Worm (Caenorhabditis elegans): ENCODE measurements around the gene Y25C1A.6.
A peak's percentile ranks its signal among the peaks of the same experiment; 100 is the strongest.

The Y25C1A.6 gene

ce11 chrII:3067447-3067846, 6.6 kb downstream of the Y25C1A.6 start:
- TF ChIP-seq blmp-1 (tag; optimal IDR thresholded peaks at IDR 0.05; ENCODE audit: insufficient read depth) (no peak), nhr-237 (tag; optimal IDR thresholded peaks at IDR 0.05) (no peak), snpc-4 (tag; optimal IDR thresholded peaks at IDR 0.05) (no peak), elt-1 (tag; optimal IDR thresholded peaks at IDR 0.05) (no peak), nhr-21 (tag; optimal IDR thresholded peaks at IDR 0.05) (no peak), unc-55 (GFP tag; optimal IDR thresholded peaks at IDR 0.05) (no peak), unc-62 (GFP tag; optimal IDR thresholded peaks at IDR 0.05) (no peak), zag-1 (tag; optimal IDR thresholded peaks at IDR 0.05) (no peak), mab-5 (tag; optimal IDR thresholded peaks at IDR 0.05) (no peak)

ce11 chrII:3067896-3068295, 7.0 kb downstream of the Y25C1A.6 start:
- TF ChIP-seq unc-39 (tag; optimal IDR thresholded peaks at IDR 0.05) (no peak), ZK546.5 (tag; optimal IDR thresholded peaks at IDR 0.05) (no peak), dmd-4 (tag; optimal IDR thresholded peaks at IDR 0.05) (no peak), nhr-11 (tag; optimal IDR thresholded peaks at IDR 0.05) (no peak), elt-3 (tag; optimal IDR thresholded peaks at IDR 0.05) (no peak), ztf-1 (GFP tag; conservative IDR thresholded peaks at IDR 0.05) (no peak), snpc-4 (tag; optimal IDR thresholded peaks at IDR 0.05) (no peak), lin-13 (GFP tag; optimal IDR thresholded peaks at IDR 0.05) (no peak), nhr-25 (tag; optimal IDR thresholded peaks at IDR 0.05) (no peak), lin-11 (tag; optimal IDR thresholded peaks at IDR 0.05) (no peak), nhr-23 (tag; optimal IDR thresholded peaks at IDR 0.05) (no peak)

- no peak for TF ChIP-seq nhr-6 (tag; optimal IDR thresholded peaks at IDR 0.05)
- no peak for TF ChIP-seq ceh-82 (tag; optimal IDR thresholded peaks at IDR 0.05)
- no peak for TF ChIP-seq mab-5 (tag; optimal IDR thresholded peaks at IDR 0.05)
- no peak for TF ChIP-seq dmd-4 (tag; optimal IDR thresholded peaks at IDR 0.05)
- no peak for TF ChIP-seq elt-1 (tag; optimal IDR thresholded peaks at IDR 0.05)
- no peak for TF ChIP-seq sma-9 (GFP tag; optimal IDR thresholded peaks at IDR 0.05)
- TF ChIP-seq sma-9 (tag; optimal IDR thresholded peaks at IDR 0.05), result no peak
- TF ChIP-seq ama-1 (optimal IDR thresholded peaks at IDR 0.05), result no peak
- no peak for TF ChIP-seq sma-3 (GFP tag; optimal IDR thresholded peaks at IDR 0.05)
- TF ChIP-seq zag-1 (tag; optimal IDR thresholded peaks at IDR 0.05), result no peak
- no peak for TF ChIP-seq nhr-12 (tag; optimal IDR thresholded peaks at IDR 0.05)
- TF ChIP-seq blmp-1 (tag; optimal IDR thresholded peaks at IDR 0.05; ENCODE audit: insufficient read depth), result no peak
These were observed 7.8 kb downstream of the Y25C1A.6 start for ce11 chrII:3068646-3069045.

ce11 chrII:3070182-3070581, 9.3 kb downstream of the Y25C1A.6 start:
- no peak for TF ChIP-seq zag-1 (tag; optimal IDR thresholded peaks at IDR 0.05)
- no peak for TF ChIP-seq elt-3 (tag; optimal IDR thresholded peaks at IDR 0.05)
- TF ChIP-seq nhr-21 (tag; optimal IDR thresholded peaks at IDR 0.05), result no peak
- TF ChIP-seq peb-1 (tag; optimal IDR thresholded peaks at IDR 0.05), result no peak
- TF ChIP-seq nhr-12 (tag; optimal IDR thresholded peaks at IDR 0.05), result no peak
- no peak for TF ChIP-seq nhr-23 (tag; optimal IDR thresholded peaks at IDR 0.05)
- TF ChIP-seq F13H6.1 (tag; optimal IDR thresholded peaks at IDR 0.05), result no peak
- no peak for TF ChIP-seq unc-62 (GFP tag; optimal IDR thresholded peaks at IDR 0.05)

ce11 chrII:3071012-3071749, 10.3 kb downstream of the Y25C1A.6 start, which contains the start of gene Y25C1A.7:
Y25C1A.7 (minus strand) TSS chrII:3071062.
- peak; percentile 60 for TF ChIP-seq crh-2 (tag; optimal IDR thresholded peaks at IDR 0.05)
- TF ChIP-seq lin-39 (tag; optimal IDR thresholded peaks at IDR 0.05), result no peak

ce11 chrII:3076915-3077314, 16.0 kb downstream of the Y25C1A.6 start, which contains the start of gene Y25C1A.8:
Y25C1A.8 (minus strand) TSS chrII:3076959.
- TF ChIP-seq lin-11 (tag; optimal IDR thresholded peaks at IDR 0.05) (peak; percentile 80), ztf-11 (tag; optimal IDR thresholded peaks at IDR 0.05) (no peak), fos-1 (tag; optimal IDR thresholded peaks at IDR 0.05) (peak; percentile 82), sma-9 (GFP tag; optimal IDR thresholded peaks at IDR 0.05) (no peak), sma-9 (tag; optimal IDR thresholded peaks at IDR 0.05) (no peak), peb-1 (tag; optimal IDR thresholded peaks at IDR 0.05) (no peak), zag-1 (tag; optimal IDR thresholded peaks at IDR 0.05) (peak; percentile 41), elt-1 (tag; optimal IDR thresholded peaks at IDR 0.05) (no peak), nhr-129 (tag; optimal IDR thresholded peaks at IDR 0.05) (peak; percentile 72), ama-1 (optimal IDR thresholded peaks at IDR 0.05) (peak; percentile 59), gmeb-1 (tag; optimal IDR thresholded peaks at IDR 0.05) (peak; percentile 90), ceh-82 (tag; optimal IDR thresholded peaks at IDR 0.05) (peak; percentile 59), nhr-6 (tag; optimal IDR thresholded peaks at IDR 0.05) (peak; percentile 71), lin-39 (tag; optimal IDR thresholded peaks at IDR 0.05) (no peak), nhr-21 (tag; optimal IDR thresholded peaks at IDR 0.05) (peak; percentile 83), nhr-11 (tag; optimal IDR thresholded peaks at IDR 0.05) (no peak), alr-1 (tag; optimal IDR thresholded peaks at IDR 0.05) (no peak), ztf-4 (tag; optimal IDR thresholded peaks at IDR 0.05) (peak; percentile 73), nhr-237 (tag; optimal IDR thresholded peaks at IDR 0.05) (peak; percentile 18), nhr-25 (tag; optimal IDR thresholded peaks at IDR 0.05) (peak; percentile 90), snpc-4 (tag; optimal IDR thresholded peaks at IDR 0.05) (peak; percentile 58), unc-55 (GFP tag; optimal IDR thresholded peaks at IDR 0.05) (peak; percentile 97), nhr-23 (tag; optimal IDR thresholded peaks at IDR 0.05) (no peak), egl-27 (tag; optimal IDR thresholded peaks at IDR 0.05) (peak; percentile 80), lin-13 (GFP tag; optimal IDR thresholded peaks at IDR 0.05) (peak; percentile 88), ceh-16 (tag; optimal IDR thresholded peaks at IDR 0.05) (peak; percentile 50), dmd-4 (tag; optimal IDR thresholded peaks at IDR 0.05) (peak; percentile 49), elt-3 (tag; optimal IDR thresholded peaks at IDR 0.05) (no peak), ZK546.5 (tag; optimal IDR thresholded peaks at IDR 0.05) (peak; percentile 56), sma-3 (GFP tag; optimal IDR thresholded peaks at IDR 0.05) (peak; percentile 90), nhr-10 (tag; optimal IDR thresholded peaks at IDR 0.05) (peak; percentile 48)

Measured in whole organism, L2 larva.